Fruit fly (Drosophila melanogaster) whole organism, adult: ENCODE results near the gene CG10973.

Source experiments
- CG11617 ChIP-seq: fragments of 200-800 bp; sonication (Bioruptor generic); optimal IDR thresholded peaks from 2 replicates; lab custom pipeline; 2017; ENCODE audit warnings: mild to moderate bottlenecking, missing biosample characterization, missing genetic modification reagents, missing genetic modification characterization
- CG12768 ChIP-seq: fragments of 200-800 bp; sonication (Bioruptor generic); optimal IDR thresholded peaks from 2 replicates; lab custom pipeline; 2017; ENCODE audit warnings: missing biosample characterization, missing genetic modification characterization, mild to moderate bottlenecking, moderate library complexity, missing genetic modification reagents
- CG14711 ChIP-seq: fragments of 200-800 bp; sonication (Bioruptor generic); optimal IDR thresholded peaks from 2 replicates; lab custom pipeline; 2018; ENCODE audit warnings: missing biosample characterization, mild to moderate bottlenecking, missing genetic modification characterization, moderate library complexity
- CG1620 ChIP-seq: fragments of 200-800 bp; sonication (Bioruptor generic); optimal IDR thresholded peaks from 2 replicates; lab custom pipeline; 2016; ENCODE audit warnings: missing biosample characterization, missing genetic modification characterization
- CG33017 ChIP-seq: fragments of 200-800 bp; sonication (Bioruptor generic); optimal IDR thresholded peaks from 2 replicates; lab custom pipeline; 2018; ENCODE audit warnings: missing biosample characterization, mild to moderate bottlenecking, missing genetic modification characterization, moderate library complexity
- CG5204 ChIP-seq: fragments of 200-800 bp; sonication (Bioruptor generic); optimal IDR thresholded peaks from 2 replicates; lab custom pipeline; 2016; ENCODE audit warnings: missing biosample characterization, missing genetic modification characterization
- CG7045 ChIP-seq: fragments of 200-800 bp; sonication (Bioruptor generic); optimal IDR thresholded peaks from 2 replicates; lab custom pipeline; 2017; ENCODE audit warnings: missing biosample characterization, mild to moderate bottlenecking, missing genetic modification characterization
- CG7101 ChIP-seq: fragments of 200-800 bp; sonication (Bioruptor generic); optimal IDR thresholded peaks from 2 replicates; lab custom pipeline; 2018; ENCODE audit warnings: missing biosample characterization, mild to moderate bottlenecking, missing genetic modification characterization, moderate library complexity
- Clk ChIP-seq: fragments of 200-800 bp; sonication (Bioruptor generic); optimal IDR thresholded peaks from 2 replicates; lab custom pipeline; 2017; ENCODE audit warnings: missing biosample characterization, missing genetic modification characterization
- Crg-1 ChIP-seq: fragments of 200-800 bp; sonication (Bioruptor generic); optimal IDR thresholded peaks from 2 replicates; lab custom pipeline; 2016; ENCODE audit warnings: missing biosample characterization, missing genetic modification characterization
- Hr96 ChIP-seq: fragments of 200-800 bp; sonication (Bioruptor generic); optimal IDR thresholded peaks from 2 replicates; lab custom pipeline; 2016; ENCODE audit warnings: missing biosample characterization, missing genetic modification characterization
- Mnt ChIP-seq: fragments of 200-800 bp; sonication (Bioruptor generic); optimal IDR thresholded peaks from 2 replicates; lab custom pipeline; 2016; ENCODE audit warnings: missing biosample characterization, mild to moderate bottlenecking, missing genetic modification characterization
- bab1 ChIP-seq: fragments of 200-800 bp; sonication (Bioruptor generic); optimal IDR thresholded peaks from 3 replicates; lab custom pipeline; 2019; ENCODE audit warnings: missing biosample characterization, mild to moderate bottlenecking, missing genetic modification characterization, moderate library complexity
- cic ChIP-seq: fragments of 200-800 bp; sonication (Bioruptor generic); optimal IDR thresholded peaks from 2 replicates; lab custom pipeline; 2017; ENCODE audit warnings: missing biosample characterization, mild to moderate bottlenecking, missing genetic modification characterization, moderate library complexity
- cnc ChIP-seq, 2 experiments: fragments of >200 bp; optimal IDR thresholded peaks; 2 replicates each; lab custom pipeline; 2017
- kay ChIP-seq: fragments of 200-800 bp; sonication (Bioruptor generic); peaks from one replicate; lab custom pipeline; 2016; ENCODE audit warnings: missing biosample characterization, missing genetic modification characterization, borderline replicate concordance
- ovo ChIP-seq: fragments of 200-800 bp; sonication (Bioruptor generic); optimal IDR thresholded peaks from 2 replicates; lab custom pipeline; 2016; ENCODE audit warnings: missing biosample characterization, missing genetic modification characterization
- pad ChIP-seq: fragments of 200-800 bp; sonication (Bioruptor generic); optimal IDR thresholded peaks from 3 replicates; lab custom pipeline; 2017; ENCODE audit warnings: missing biosample characterization, missing genetic modification characterization, mild to moderate bottlenecking, moderate library complexity, missing genetic modification reagents
- tj ChIP-seq: fragments of 200-800 bp; sonication (Bioruptor generic); optimal IDR thresholded peaks from 3 replicates; lab custom pipeline; 2017; ENCODE audit warnings: missing biosample characterization, mild to moderate bottlenecking, missing genetic modification characterization, moderate library complexity
- toe ChIP-seq: fragments of 200-800 bp; sonication (Bioruptor generic); optimal IDR thresholded peaks from 2 replicates; lab custom pipeline; 2016; ENCODE audit warnings: missing biosample characterization, missing genetic modification characterization

Gene CG10973

dm6 chr3L:12748711-12749566 is 5.6 kb downstream of the CG10973 start:
- TF ChIP-seq bab1: no peak
- peak; percentile 81 for TF ChIP-seq kay (GFP tag; lab: Kevin White, UChicago)

- TF ChIP-seq CG7101 (tag; lab: Kevin White, UChicago) (no peak), toe (GFP tag; lab: Kevin White, UChicago) (no peak), cnc (optimal IDR thresholded peaks at IDR 0.05; lab: Kevin White, UChicago) (no peak), pad (no peak), CG14711 (tag; lab: Kevin White, UChicago) (no peak)
Observed at dm6 chr3L:12746241-12746640, 8.3 kb downstream of the CG10973 start.

- TF ChIP-seq bab1: peak; percentile 36
- no peak for TF ChIP-seq Hr96
- TF ChIP-seq kay (GFP tag; lab: Kevin White, UChicago): peak; percentile 93
- no peak for TF ChIP-seq CG1620 (GFP tag; lab: Kevin White, UChicago)
- peak; percentile 18 for TF ChIP-seq cic (GFP tag; lab: Kevin White, UChicago)
Observed at dm6 chr3L:12745121-12745770, 9.3 kb downstream of the CG10973 start, which contains the start of gene CG32109. CG32109 (plus strand) TSS chr3L:12745344.

dm6 chr3L:12741608-12742007 is 13.0 kb downstream of the CG10973 start, which contains the start of gene CG32112:
CG32112 (plus strand) TSS chr3L:12741718.
- TF ChIP-seq CG14711 (tag; lab: Kevin White, UChicago): peak; percentile 34
- TF ChIP-seq ovo (GFP tag; lab: Kevin White, UChicago): no peak
- no peak for TF ChIP-seq CG12768
- TF ChIP-seq CG11617 (GFP tag; lab: Kevin White, UChicago): peak; percentile 34
- TF ChIP-seq Mnt (GFP tag; lab: Kevin White, UChicago): peak; percentile 14
- TF ChIP-seq toe (GFP tag; lab: Kevin White, UChicago): no peak
- peak; percentile 78 for TF ChIP-seq kay (GFP tag; lab: Kevin White, UChicago)
- TF ChIP-seq cnc (optimal IDR thresholded peaks at IDR 0.05; lab: Kevin White, UChicago): no peak
- TF ChIP-seq CG7045: no peak

dm6 chr3L:12735707-12736106 is 18.9 kb downstream of the CG10973 start:
- TF ChIP-seq CG33017 (tag; lab: Kevin White, UChicago): no peak
- TF ChIP-seq CG5204 (GFP tag; lab: Kevin White, UChicago): no peak
- TF ChIP-seq Hr96: no peak
- TF ChIP-seq cnc (optimal IDR thresholded peaks at IDR 0.05; lab: Kevin White, UChicago): no peak
- TF ChIP-seq cic (GFP tag; lab: Kevin White, UChicago): no peak
- TF ChIP-seq CG12768: no peak
- TF ChIP-seq CG7101 (tag; lab: Kevin White, UChicago): no peak
- no peak for TF ChIP-seq bab1
- no peak for TF ChIP-seq pad
- no peak for TF ChIP-seq Crg-1
- TF ChIP-seq ovo (GFP tag; lab: Kevin White, UChicago): no peak
- TF ChIP-seq Mnt (GFP tag; lab: Kevin White, UChicago): no peak

- TF ChIP-seq ovo (GFP tag; lab: Kevin White, UChicago): no peak
- no peak for TF ChIP-seq tj (GFP tag; lab: Kevin White, UChicago)
- no peak for TF ChIP-seq Crg-1
- TF ChIP-seq CG12768: peak; percentile 22
- peak; percentile 32 for TF ChIP-seq CG11617 (GFP tag; lab: Kevin White, UChicago)
- no peak for TF ChIP-seq Hr96
- no peak for TF ChIP-seq CG33017 (tag; lab: Kevin White, UChicago)
- TF ChIP-seq bab1: no peak
- no peak for TF ChIP-seq CG7101 (tag; lab: Kevin White, UChicago)
- TF ChIP-seq Clk: no peak
- peak; percentile 20 for TF ChIP-seq CG14711 (tag; lab: Kevin White, UChicago)
- TF ChIP-seq cnc (optimal IDR thresholded peaks at IDR 0.05; lab: Kevin White, UChicago): no peak
- TF ChIP-seq Mnt (GFP tag; lab: Kevin White, UChicago): peak; percentile 35
- peak; percentile 9 for TF ChIP-seq pad
Observed at dm6 chr3L:12734550-12735012, 20.0 kb downstream of the CG10973 start, which contains the start of the genes SmD1 and Ptp69D. SmD1 (minus strand) TSS chr3L:12734611. Ptp69D (plus strand) TSS chr3L:12734945.

dm6 chr3L:12732742-12733141 is 21.8 kb downstream of the CG10973 start:
- TF ChIP-seq CG14711 (tag; lab: Kevin White, UChicago) (no peak), toe (GFP tag; lab: Kevin White, UChicago) (no peak), bab1 (no peak), pad (no peak), cnc (optimal IDR thresholded peaks at IDR 0.05; lab: Kevin White, UChicago) (no peak), CG5204 (GFP tag; lab: Kevin White, UChicago) (no peak), ovo (GFP tag; lab: Kevin White, UChicago) (no peak), tj (GFP tag; lab: Kevin White, UChicago) (no peak), CG7101 (tag; lab: Kevin White, UChicago) (no peak)
